Fruit fly (Drosophila melanogaster) whole organism, embryonic: ENCODE measurements around the gene Atg6.

Experiments used
- Bgb ChIP-seq: fragments of 200-800 bp; sonication (Bioruptor generic); IDR thresholded peaks from 2 replicates; pipeline ENCODE4 v1.3.6; 2022; ENCODE audit warnings: missing biosample characterization, missing genetic modification characterization; ENCODE audit not compliant: partially characterized antibody
- CG10267 ChIP-seq: fragments of 200-800 bp; sonication (Bioruptor generic); optimal IDR thresholded peaks from 2 replicates; lab custom pipeline; 2018; ENCODE audit warnings: missing biosample characterization, mild to moderate bottlenecking, missing genetic modification characterization, moderate library complexity
- CG10321 ChIP-seq: fragments of 200-800 bp; sonication (Bioruptor generic); IDR thresholded peaks from 2 replicates; pipeline ENCODE4 v1.3.6; 2022; ENCODE audit warnings: missing biosample characterization, missing genetic modification characterization
- CG10565 ChIP-seq: fragments of 200-800 bp; sonication (Bioruptor generic); optimal IDR thresholded peaks from 3 replicates; lab custom pipeline; 2016; ENCODE audit warnings: missing biosample characterization, mild to moderate bottlenecking, missing genetic modification characterization
- CG11456 ChIP-seq: fragments of 200-800 bp; sonication (Bioruptor generic); IDR thresholded peaks from 3 replicates; pipeline ENCODE4 v1.3.6; 2022; ENCODE audit warnings: missing biosample characterization, missing genetic modification characterization
- CG15479 ChIP-seq: fragments of 200-800 bp; sonication (Bioruptor generic); optimal IDR thresholded peaks from 3 replicates; lab custom pipeline; 2019; ENCODE audit warnings: missing biosample characterization, mild to moderate bottlenecking, missing genetic modification characterization, moderate library complexity
- CG15601 ChIP-seq: fragments of 200-800 bp; sonication (Bioruptor generic); optimal IDR thresholded peaks from 3 replicates; lab custom pipeline; 2019; ENCODE audit warnings: missing biosample characterization, mild to moderate bottlenecking, missing genetic modification characterization, moderate library complexity
- CG17186 ChIP-seq: fragments of 200-800 bp; sonication (Bioruptor generic); optimal IDR thresholded peaks from 3 replicates; lab custom pipeline; 2017; ENCODE audit warnings: missing biosample characterization, missing genetic modification reagents, missing genetic modification characterization
- CG17359 ChIP-seq: fragments of 200-800 bp; sonication (Bioruptor generic); optimal IDR thresholded peaks from 3 replicates; lab custom pipeline; 2018; ENCODE audit warnings: missing biosample characterization, mild to moderate bottlenecking, missing genetic modification characterization, moderate library complexity
- CG17612 ChIP-seq: fragments of 200-800 bp; sonication (Bioruptor generic); IDR thresholded peaks from 2 replicates; pipeline ENCODE4 v1.3.6; 2022; ENCODE audit warnings: missing biosample characterization, missing genetic modification characterization
- CG17912 ChIP-seq: fragments of 200-800 bp; sonication (Bioruptor generic); optimal IDR thresholded peaks from 2 replicates; lab custom pipeline; 2018; ENCODE audit warnings: missing biosample characterization, mild to moderate bottlenecking, missing genetic modification characterization
- CG18619 ChIP-seq: fragments of 200-800 bp; sonication (Bioruptor generic); optimal IDR thresholded peaks from 3 replicates; lab custom pipeline; 2017; ENCODE audit warnings: missing biosample characterization, mild to moderate bottlenecking, missing genetic modification characterization
- CG2712 ChIP-seq: fragments of 200-800 bp; optimal IDR thresholded peaks from 3 replicates; lab custom pipeline; 2019; ENCODE audit warnings: missing biosample characterization, mild to moderate bottlenecking, missing genetic modification characterization, moderate library complexity
- CG3847 ChIP-seq: fragments of 200-800 bp; sonication (Bioruptor generic); IDR thresholded peaks from 2 replicates; pipeline ENCODE4 v1.3.6; 2022; ENCODE audit warnings: missing biosample characterization, missing genetic modification characterization
- CG6813 ChIP-seq: fragments of 200-800 bp; sonication (Bioruptor generic); optimal IDR thresholded peaks from 2 replicates; lab custom pipeline; 2017; ENCODE audit warnings: missing biosample characterization, missing genetic modification characterization, mild to moderate bottlenecking, moderate library complexity, missing genetic modification reagents
- CG9817 ChIP-seq: fragments of 200-800 bp; sonication (Bioruptor generic); optimal IDR thresholded peaks from 2 replicates; lab custom pipeline; 2018; ENCODE audit warnings: missing biosample characterization, mild to moderate bottlenecking, missing genetic modification characterization, moderate library complexity
- Chrac-16 ChIP-seq: fragments of 200-800 bp; sonication (Bioruptor generic); optimal IDR thresholded peaks from 3 replicates; lab custom pipeline; 2016; ENCODE audit warnings: missing biosample characterization, missing genetic modification characterization
- Doc2 ChIP-seq: fragments of 200-800 bp; sonication (Bioruptor generic); IDR thresholded peaks from 2 replicates; pipeline ENCODE4 v1.3.6; 2022; ENCODE audit warnings: missing biosample characterization, missing genetic modification characterization
- E2f2 ChIP-seq: fragments of 200-800 bp; sonication (Bioruptor generic); IDR thresholded peaks from 2 replicates; pipeline ENCODE4 v1.3.6; 2022; ENCODE audit warnings: missing biosample characterization, missing genetic modification characterization
- Ets65A ChIP-seq: fragments of 200-800 bp; sonication (Bioruptor generic); peaks from one replicate; lab custom pipeline; 2016; ENCODE audit warnings: missing biosample characterization, missing genetic modification characterization
- Ets97D ChIP-seq: fragments of 200-800 bp; sonication (Bioruptor generic); optimal IDR thresholded peaks from 3 replicates; lab custom pipeline; 2016; ENCODE audit warnings: missing biosample characterization, missing genetic modification characterization
- HmgD ChIP-seq: fragments of 200-800 bp; sonication (Bioruptor generic); optimal IDR thresholded peaks from 3 replicates; lab custom pipeline; 2016; ENCODE audit warnings: missing biosample characterization, missing genetic modification characterization
- Lim3 ChIP-seq: fragments of 200-800 bp; sonication (Bioruptor generic); IDR thresholded peaks from 2 replicates; pipeline ENCODE4 v1.3.6; 2022; ENCODE audit warnings: missing biosample characterization, missing genetic modification characterization
- MBD-R2 ChIP-seq: fragments of 200-800 bp; sonication (Bioruptor generic); IDR thresholded peaks from 2 replicates; pipeline ENCODE4 v1.3.6; 2022; ENCODE audit warnings: missing biosample characterization, missing genetic modification characterization
- YL-1 ChIP-seq: fragments of 200-800 bp; sonication (Bioruptor generic); optimal IDR thresholded peaks from 3 replicates; lab custom pipeline; 2017; ENCODE audit warnings: missing biosample characterization, mild to moderate bottlenecking, missing genetic modification characterization
- abd-A ChIP-seq: fragments of 200-800 bp; sonication (Bioruptor generic); optimal IDR thresholded peaks from 3 replicates; lab custom pipeline; 2019; ENCODE audit warnings: missing biosample characterization, mild to moderate bottlenecking, missing genetic modification characterization, moderate library complexity
- bigmax ChIP-seq: fragments of 200-800 bp; sonication (Bioruptor generic); optimal IDR thresholded peaks from 2 replicates; lab custom pipeline; 2018; ENCODE audit warnings: missing biosample characterization, mild to moderate bottlenecking, missing genetic modification characterization
- chm ChIP-seq: fragments of 200-800 bp; sonication (Bioruptor generic); IDR thresholded peaks from 2 replicates; pipeline ENCODE4 v1.3.6; 2022; ENCODE audit warnings: missing biosample characterization, missing genetic modification characterization
- crol ChIP-seq: fragments of 200-800 bp; sonication (Bioruptor generic); IDR thresholded peaks from 2 replicates; pipeline ENCODE4 v1.3.6; 2022; ENCODE audit warnings: missing biosample characterization, missing genetic modification characterization
- dan ChIP-seq: fragments of 200-800 bp; sonication (Bioruptor generic); IDR thresholded peaks from 2 replicates; pipeline ENCODE4 v1.3.6; 2022; ENCODE audit warnings: missing biosample characterization, missing genetic modification characterization
- danr ChIP-seq: fragments of 200-800 bp; sonication (Bioruptor generic); IDR thresholded peaks from 2 replicates; pipeline ENCODE4 v1.3.6; 2022; ENCODE audit warnings: missing biosample characterization, missing genetic modification characterization
- dm ChIP-seq: fragments of 200-800 bp; sonication (Bioruptor generic); optimal IDR thresholded peaks from 3 replicates; lab custom pipeline; 2016; ENCODE audit warnings: missing biosample characterization, missing genetic modification characterization
- dmrt11E ChIP-seq: fragments of 200-800 bp; sonication (Bioruptor generic); optimal IDR thresholded peaks from 3 replicates; lab custom pipeline; 2018; ENCODE audit warnings: missing biosample characterization, mild to moderate bottlenecking, missing genetic modification characterization, moderate library complexity
- en ChIP-seq: fragments of 200-800 bp; sonication (Bioruptor generic); optimal IDR thresholded peaks from 2 replicates; lab custom pipeline; 2016; ENCODE audit warnings: missing biosample characterization, missing genetic modification characterization
- fu2 ChIP-seq: fragments of 200-800 bp; sonication (Bioruptor generic); optimal IDR thresholded peaks from 2 replicates; lab custom pipeline; 2016; ENCODE audit warnings: missing biosample characterization, missing genetic modification characterization
- gcm2 ChIP-seq: fragments of 200-800 bp; sonication (Bioruptor generic); optimal IDR thresholded peaks from 2 replicates; lab custom pipeline; 2016; ENCODE audit warnings: missing biosample characterization, missing genetic modification characterization
- gro ChIP-seq: fragments of 200-800 bp; sonication (Bioruptor generic); optimal IDR thresholded peaks from 2 replicates; lab custom pipeline; 2016; ENCODE audit warnings: missing biosample characterization, missing genetic modification characterization
- gsb-n ChIP-seq: fragments of 200-800 bp; sonication (Bioruptor generic); optimal IDR thresholded peaks from 3 replicates; lab custom pipeline; 2018; ENCODE audit warnings: missing biosample characterization, mild to moderate bottlenecking, missing genetic modification characterization
- gt ChIP-seq: fragments of 200-800 bp; sonication (Bioruptor generic); IDR thresholded peaks from 2 replicates; pipeline ENCODE4 v1.3.6; 2022; ENCODE audit warnings: missing biosample characterization, missing genetic modification characterization
- insv ChIP-seq, 2 experiments: fragments of 200-800 bp; sonication (Bioruptor generic); optimal IDR thresholded peaks; 3 replicates each; lab custom pipeline; 2016 to 2018; ENCODE audit warnings: missing biosample characterization in 2 of 2, missing genetic modification characterization in 2 of 2
- jigr1 ChIP-seq: fragments of 200-800 bp; sonication (Bioruptor generic); IDR thresholded peaks from 3 replicates; pipeline ENCODE4 v1.3.6; 2022; ENCODE audit warnings: missing biosample characterization, missing genetic modification characterization
- lilli ChIP-seq: fragments of 200-800 bp; sonication (Bioruptor generic); optimal IDR thresholded peaks from 3 replicates; lab custom pipeline; 2016; ENCODE audit warnings: missing biosample characterization, missing genetic modification characterization
- oc ChIP-seq: fragments of 200-800 bp; sonication (Bioruptor generic); optimal IDR thresholded peaks from 2 replicates; lab custom pipeline; 2018; ENCODE audit warnings: missing biosample characterization, mild to moderate bottlenecking, missing genetic modification characterization, moderate library complexity
- otp ChIP-seq: fragments of 200-800 bp; sonication (Bioruptor generic); IDR thresholded peaks from 3 replicates; pipeline ENCODE4, ENCODE4 v1.3.6; 2022; ENCODE audit warnings: missing biosample characterization, missing genetic modification characterization
- scrt ChIP-seq: fragments of 200-800 bp; sonication (Bioruptor generic); optimal IDR thresholded peaks from 2 replicates; lab custom pipeline; 2018; ENCODE audit warnings: missing biosample characterization, mild to moderate bottlenecking, missing genetic modification characterization, moderate library complexity
- sens-2 ChIP-seq: fragments of 200-800 bp; sonication (Bioruptor generic); IDR thresholded peaks from 2 replicates; pipeline ENCODE4 v1.3.6; 2022; ENCODE audit warnings: missing biosample characterization, missing genetic modification characterization
- so ChIP-seq: fragments of 200-800 bp; sonication (Bioruptor generic); IDR thresholded peaks from 3 replicates; pipeline ENCODE4 v1.3.6; 2022; ENCODE audit warnings: missing biosample characterization, missing genetic modification characterization
- sqz ChIP-seq: fragments of 200-800 bp; sonication (Bioruptor generic); optimal IDR thresholded peaks from 3 replicates; lab custom pipeline; 2018; ENCODE audit warnings: missing biosample characterization, mild to moderate bottlenecking, missing genetic modification characterization
- tll ChIP-seq, 2 experiments: fragments of 200-800 bp in 1 of 2; fragments of >200 bp in 1 of 2; sonication (Bioruptor generic) in 1 of 2; optimal IDR thresholded peaks; 2 replicates each; lab custom pipeline; 2017 to 2019; ENCODE audit warnings: missing biosample characterization in 2 of 2, missing genetic modification characterization in 2 of 2, mild to moderate bottlenecking in 1 of 2, moderate library complexity in 1 of 2
- tup ChIP-seq: fragments of 200-800 bp; sonication (Bioruptor generic); optimal IDR thresholded peaks from 2 replicates; lab custom pipeline; 2016; ENCODE audit warnings: missing biosample characterization, mild to moderate bottlenecking, missing genetic modification characterization, moderate library complexity
- unpg ChIP-seq: fragments of 200-800 bp; sonication (Bioruptor generic); optimal IDR thresholded peaks from 3 replicates; lab custom pipeline; 2018; ENCODE audit warnings: missing biosample characterization, mild to moderate bottlenecking, missing genetic modification characterization, moderate library complexity

Atg6 gene

dm6 chr3R:24051459-24052165 is 1.0 kb upstream of the Atg6 start (continued):
- TF ChIP-seq unpg (GFP tag; lab: Kevin White, UChicago) (no peak), insv (GFP tag; optimal IDR thresholded peaks at IDR 0.05; lab: Kevin White, UChicago) (no peak), so (GFP tag; lab: Robert Waterston, UW) (no peak), Bgb (GFP tag; lab: Robert Waterston, UW) (peak; percentile 39; the same call in 1 of the 2 replicates), tup (GFP tag; lab: Kevin White, UChicago) (no peak), YL-1 (GFP tag; lab: Kevin White, UChicago) (no peak), jigr1 (no peak), Chrac-16 (GFP tag; lab: Kevin White, UChicago) (no peak), CG17186 (no peak), CG17359 (tag; lab: Kevin White, UChicago) (no peak), dan (GFP tag; lab: Robert Waterston, UW) (no peak), CG3847 (GFP tag; lab: Robert Waterston, UW) (no peak), Doc2 (GFP tag; lab: Robert Waterston, UW) (no peak), danr (GFP tag; lab: Robert Waterston, UW) (no peak), CG17912 (GFP tag; lab: Kevin White, UChicago) (no peak), crol (no peak), Ets97D (GFP tag; lab: Kevin White, UChicago) (no peak), oc (tag; lab: Kevin White, UChicago) (no peak), CG10267 (tag; lab: Kevin White, UChicago) (no peak), scrt (GFP tag; lab: Kevin White, UChicago) (peak; percentile 1), CG15601 (tag; lab: Kevin White, UChicago) (no peak), CG9817 (tag; lab: Kevin White, UChicago) (peak; percentile 23), Lim3 (GFP tag; lab: Robert Waterston, UW) (no peak), CG11456 (GFP tag; lab: Robert Waterston, UW) (peak; percentile 56; the same call in 1 of the 3 replicates), CG15479 (GFP tag; lab: Kevin White, UChicago) (no peak), CG6813 (GFP tag; lab: Kevin White, UChicago) (no peak), abd-A (peak; percentile 14), sens-2 (GFP tag; lab: Robert Waterston, UW) (no peak), CG2712 (tag; lab: Kevin White, UChicago) (no peak), tll (GFP tag; optimal IDR thresholded peaks at IDR 0.05; lab: Kevin White, UChicago) (no peak), HmgD (GFP tag; lab: Kevin White, UChicago) (no peak), en (GFP tag; lab: Kevin White, UChicago) (no peak), dmrt11E (tag; lab: Kevin White, UChicago) (no peak), gt (GFP tag; lab: Robert Waterston, UW) (no peak), MBD-R2 (GFP tag; lab: Robert Waterston, UW) (peak; percentile 32; the same call in 1 of the 2 replicates), dm (no peak), otp (GFP tag; lab: Robert Waterston, UW) (no peak), chm (GFP tag; lab: Robert Waterston, UW) (no peak), gro (GFP tag; lab: Kevin White, UChicago) (peak; percentile 9), gsb-n (tag; lab: Kevin White, UChicago) (no peak), gcm2 (no peak), bigmax (no peak), CG17612 (GFP tag; lab: Robert Waterston, UW) (no peak), CG10565 (GFP tag; lab: Kevin White, UChicago) (no peak), CG10321 (GFP tag; lab: Robert Waterston, UW) (no peak), CG18619 (GFP tag; lab: Kevin White, UChicago) (no peak), sqz (GFP tag; lab: Kevin White, UChicago) (no peak), Ets65A (peak; percentile 54), lilli (GFP tag; lab: Kevin White, UChicago) (no peak), E2f2 (GFP tag; lab: Robert Waterston, UW) (peak; percentile 42; the same call in 1 of the 2 replicates), fu2 (GFP tag; lab: Kevin White, UChicago) (no peak)
